Worm (Caenorhabditis elegans) whole organism, L3 larva: ENCODE results near the gene nhr-185.

Experiments used
- ama-1 ChIP-seq: fragments of 150-350 bp; optimal IDR thresholded peaks from 2 replicates; lab custom pipeline; 2018
- ceh-82 ChIP-seq: fragments of 150-350 bp; optimal IDR thresholded peaks from 2 replicates; lab custom pipeline; 2014; ENCODE audit warnings: missing biosample characterization, missing genetic modification characterization
- elt-1 ChIP-seq: fragments of 150-350 bp; optimal IDR thresholded peaks from 2 replicates; lab custom pipeline; 2014; ENCODE audit warnings: missing biosample characterization, missing genetic modification characterization
- elt-3 ChIP-seq, 3 experiments: fragments of 150-350 bp in 1 of 3; sonication (generic microtip) in 2 of 3; optimal IDR thresholded peaks; 2 replicates in 2 of 3; 4 replicates in 1 of 3; lab custom pipeline; 2014 to 2017; ENCODE audit warnings: missing biosample characterization in 3 of 3, missing genetic modification characterization in 3 of 3
- fkh-10 ChIP-seq: sonication (generic microtip); optimal IDR thresholded peaks from 2 replicates; lab custom pipeline; 2017; ENCODE audit warnings: missing biosample characterization, missing genetic modification reagents, missing genetic modification characterization
- jun-1 ChIP-seq: fragments of 150-350 bp; optimal IDR thresholded peaks from 2 replicates; lab custom pipeline; 2014; ENCODE audit warnings: missing biosample characterization, missing genetic modification reagents, missing genetic modification characterization
- lin-15B ChIP-seq: fragments of 150-350 bp; optimal IDR thresholded peaks from 2 replicates; lab custom pipeline; 2014; ENCODE audit warnings: missing biosample characterization, missing genetic modification characterization
- nhr-237 ChIP-seq: fragments of 150-350 bp; optimal IDR thresholded peaks from 2 replicates; lab custom pipeline; 2014; ENCODE audit warnings: missing biosample characterization, missing genetic modification characterization
- nhr-25 ChIP-seq: sonication (generic microtip); optimal IDR thresholded peaks from 2 replicates; lab custom pipeline; 2017; ENCODE audit warnings: missing biosample characterization, missing genetic modification characterization
- nhr-28 ChIP-seq: fragments of 150-350 bp; optimal IDR thresholded peaks from 2 replicates; lab custom pipeline; 2014; ENCODE audit warnings: missing biosample characterization, missing genetic modification characterization
- nhr-76 ChIP-seq: fragments of 150-350 bp; sonication (generic microtip); optimal IDR thresholded peaks from 5 replicates; lab custom pipeline; 2014; ENCODE audit warnings: missing biosample characterization, missing genetic modification characterization
- pha-4 ChIP-seq: fragments of 150-350 bp; optimal IDR thresholded peaks from 2 replicates; lab custom pipeline; 2014; ENCODE audit warnings: missing biosample characterization, missing genetic modification reagents, missing genetic modification characterization
- sea-2 ChIP-seq: fragments of 150-350 bp; sonication (generic microtip); optimal IDR thresholded peaks from 4 replicates; lab custom pipeline; 2014; ENCODE audit warnings: missing biosample characterization, missing genetic modification reagents, missing genetic modification characterization
- unc-39 ChIP-seq: sonication (generic microtip); optimal IDR thresholded peaks from 4 replicates; lab custom pipeline; 2017; ENCODE audit warnings: missing biosample characterization, missing genetic modification characterization

DNA sequence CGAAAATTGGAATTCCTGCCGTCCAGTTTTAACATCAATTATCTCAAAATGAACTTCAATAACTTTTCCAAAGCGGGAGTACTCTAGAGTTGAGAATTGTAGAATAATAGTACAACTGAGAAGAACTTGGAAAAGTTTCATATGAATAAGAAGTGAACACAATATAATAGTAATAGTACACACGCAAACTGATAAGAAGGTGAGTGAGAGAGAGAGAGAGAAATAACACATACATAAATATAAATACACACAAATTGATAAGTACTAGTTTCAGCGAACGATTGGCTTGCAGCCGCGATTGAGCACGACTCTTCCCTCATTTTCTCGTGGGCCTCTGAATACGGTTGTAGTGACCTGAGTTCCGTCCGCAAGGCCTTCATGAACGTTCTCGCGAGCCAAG lies 41.9 kb upstream of the nhr-185 start, which contains the start of gene C17E7.13:
- TF ChIP-seq ceh-82 (tag; lab: Kevin White, UChicago) (no peak), nhr-28 (no peak), nhr-237 (no peak), sea-2 (no peak), lin-15B (tag; lab: Kevin White, UChicago) (no peak), fkh-10 (no peak), elt-3 (tag; optimal IDR thresholded peaks at IDR 0.05; lab: Kevin White, UChicago) (no peak), ama-1 (lab: Kevin White, UChicago) (no peak), nhr-76 (tag; lab: Kevin White, UChicago) (no peak), unc-39 (no peak), elt-1 (tag; lab: Kevin White, UChicago) (no peak), jun-1 (tag; lab: Kevin White, UChicago) (no peak), nhr-25 (tag; lab: Kevin White, UChicago) (no peak), pha-4 (tag; lab: Kevin White, UChicago) (no peak)
